Fruit fly (Drosophila melanogaster) whole organism, adult: ENCODE results near the gene xit.
A peak's percentile ranks its signal among the peaks of the same experiment; 100 is the strongest.

ENCODE experiments used
- CG12768 ChIP-seq: fragments of 200-800 bp; sonication (Bioruptor generic); optimal IDR thresholded peaks from 2 replicates; lab custom pipeline; 2017; ENCODE audit warnings: missing biosample characterization, missing genetic modification characterization, mild to moderate bottlenecking, moderate library complexity, missing genetic modification reagents
- CG1620 ChIP-seq: fragments of 200-800 bp; sonication (Bioruptor generic); optimal IDR thresholded peaks from 2 replicates; lab custom pipeline; 2016; ENCODE audit warnings: missing biosample characterization, missing genetic modification characterization
- CG5204 ChIP-seq: fragments of 200-800 bp; sonication (Bioruptor generic); optimal IDR thresholded peaks from 2 replicates; lab custom pipeline; 2016; ENCODE audit warnings: missing biosample characterization, missing genetic modification characterization
- Clk ChIP-seq: fragments of 200-800 bp; sonication (Bioruptor generic); optimal IDR thresholded peaks from 2 replicates; lab custom pipeline; 2017; ENCODE audit warnings: missing biosample characterization, missing genetic modification characterization
- Mnt ChIP-seq: fragments of 200-800 bp; sonication (Bioruptor generic); optimal IDR thresholded peaks from 2 replicates; lab custom pipeline; 2016; ENCODE audit warnings: missing biosample characterization, mild to moderate bottlenecking, missing genetic modification characterization
- bab1 ChIP-seq: fragments of 200-800 bp; sonication (Bioruptor generic); optimal IDR thresholded peaks from 3 replicates; lab custom pipeline; 2019; ENCODE audit warnings: missing biosample characterization, mild to moderate bottlenecking, missing genetic modification characterization, moderate library complexity
- kay ChIP-seq: fragments of 200-800 bp; sonication (Bioruptor generic); peaks from one replicate; lab custom pipeline; 2016; ENCODE audit warnings: missing biosample characterization, missing genetic modification characterization, borderline replicate concordance
- ovo ChIP-seq: fragments of 200-800 bp; sonication (Bioruptor generic); optimal IDR thresholded peaks from 2 replicates; lab custom pipeline; 2016; ENCODE audit warnings: missing biosample characterization, missing genetic modification characterization
- pad ChIP-seq: fragments of 200-800 bp; sonication (Bioruptor generic); optimal IDR thresholded peaks from 3 replicates; lab custom pipeline; 2017; ENCODE audit warnings: missing biosample characterization, missing genetic modification characterization, mild to moderate bottlenecking, moderate library complexity, missing genetic modification reagents

DNA sequence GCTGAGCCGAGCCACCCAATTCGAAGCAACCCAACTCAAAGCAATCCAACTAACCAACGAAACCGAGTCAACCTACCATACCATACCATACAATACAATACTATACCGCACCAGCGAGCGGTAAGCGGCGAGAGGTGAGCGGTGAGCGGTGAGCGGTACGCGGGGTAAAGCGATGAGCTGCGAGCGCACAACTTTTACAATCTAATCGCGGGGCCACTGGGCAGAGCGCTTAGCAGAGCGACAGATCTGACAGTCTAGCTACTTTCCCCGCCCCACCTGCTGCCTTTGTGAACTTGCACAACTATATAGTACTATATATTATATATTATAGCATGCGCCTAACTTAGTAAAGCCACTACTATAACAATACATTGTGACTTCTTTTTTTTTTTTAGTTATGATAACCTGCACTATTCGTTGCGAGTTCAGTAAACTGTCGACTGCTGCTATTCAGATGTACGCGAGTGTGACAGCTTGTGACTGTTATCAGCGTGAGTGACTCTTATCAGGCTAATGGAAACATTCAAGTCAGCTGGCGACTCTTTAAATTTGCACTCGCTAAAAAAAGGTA is 20.0 kb upstream of the xit start:
- peak; percentile 79 for TF ChIP-seq CG12768 (GFP tag; lab: Kevin White, UChicago)
- TF ChIP-seq CG1620 (GFP tag; lab: Kevin White, UChicago) = no peak
- no peak for TF ChIP-seq CG5204 (GFP tag; lab: Kevin White, UChicago)
- no peak for TF ChIP-seq Clk (GFP tag; lab: Kevin White, UChicago)
- TF ChIP-seq kay (GFP tag; lab: Kevin White, UChicago) = peak; percentile 65
- no peak for TF ChIP-seq ovo (GFP tag; lab: Kevin White, UChicago)
- TF ChIP-seq pad (GFP tag; lab: Kevin White, UChicago) = peak; percentile 69
- TF ChIP-seq bab1 (GFP tag; lab: Kevin White, UChicago) = peak; percentile 47
- TF ChIP-seq Mnt (GFP tag; lab: Kevin White, UChicago) = peak; percentile 59
